Fruit fly (Drosophila melanogaster) ovary, adult (tissue): ENCODE data around the gene CG31974.

Experiments used
- CG17801 ChIP-seq: fragments of 200-800 bp; optimal IDR thresholded peaks from 2 replicates; lab custom pipeline; 2019; ENCODE audit warnings: missing biosample characterization, mild to moderate bottlenecking, missing genetic modification characterization, moderate library complexity; ENCODE audit not compliant: partially characterized antibody

CG31974 gene

DNA sequence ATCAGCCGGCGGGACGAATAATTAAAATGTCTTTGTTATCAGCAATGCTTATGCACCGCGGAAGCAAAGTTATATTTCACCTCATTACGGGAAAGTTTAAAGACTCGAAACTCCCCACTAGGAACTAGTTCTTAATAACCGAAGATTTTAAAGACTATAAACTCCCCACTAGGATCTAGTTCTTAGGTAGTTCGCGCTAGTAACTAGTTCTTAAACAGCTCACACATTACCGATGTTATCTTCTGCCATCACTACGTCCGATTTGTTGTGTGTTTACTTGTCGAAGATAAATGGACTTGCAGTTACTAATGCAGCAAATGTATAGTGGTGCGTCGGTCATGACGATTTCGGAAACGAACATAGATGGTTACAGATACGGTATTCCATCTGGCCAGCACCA, at the start of gene CG31974, which contains the start of gene CG11454:
TSS of gene CG31974 (minus strand) at position 4 of the 400 bp plus-strand sequence.
TSS of gene CG11454 (plus strand) at position 236 of the 400 bp plus-strand sequence.
- TF ChIP-seq CG17801, result no peak

DNA sequence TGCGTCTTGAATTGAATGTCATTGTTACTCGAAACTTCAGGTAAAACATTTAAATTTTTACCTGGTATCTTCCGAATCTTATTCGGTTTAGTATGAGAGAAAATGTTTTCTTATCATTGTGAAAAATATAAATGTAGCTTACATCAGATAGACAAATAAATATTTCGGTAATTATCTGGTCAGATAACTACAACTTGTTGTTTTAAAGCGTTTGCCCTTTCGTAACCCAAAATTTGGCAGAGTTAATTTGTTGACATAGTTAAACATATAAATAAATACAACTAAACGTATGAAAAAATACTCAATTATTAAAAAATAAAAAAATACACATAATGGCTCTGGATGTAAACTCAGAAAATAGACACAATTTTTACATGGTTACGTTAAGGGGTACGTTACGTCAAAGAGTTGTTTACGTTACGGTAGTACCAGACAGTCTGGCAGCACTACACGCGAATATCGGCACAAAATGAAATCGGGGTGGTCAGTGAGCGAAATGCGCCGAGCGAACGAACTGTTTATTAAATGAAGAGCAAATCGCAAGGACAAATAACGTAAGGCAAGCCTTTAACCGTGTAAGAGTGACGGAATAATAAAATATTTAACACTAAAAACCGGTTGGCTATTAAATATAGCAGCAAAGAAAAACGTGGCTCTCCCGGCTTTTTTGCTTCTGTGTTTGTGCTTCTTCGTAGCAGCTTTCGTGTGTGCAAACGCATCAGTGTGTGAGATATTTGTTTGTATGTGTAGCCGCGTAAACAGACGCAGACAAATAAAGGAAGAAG, 39.7 kb upstream of the CG31974 start:
- no peak for TF ChIP-seq CG17801

DNA sequence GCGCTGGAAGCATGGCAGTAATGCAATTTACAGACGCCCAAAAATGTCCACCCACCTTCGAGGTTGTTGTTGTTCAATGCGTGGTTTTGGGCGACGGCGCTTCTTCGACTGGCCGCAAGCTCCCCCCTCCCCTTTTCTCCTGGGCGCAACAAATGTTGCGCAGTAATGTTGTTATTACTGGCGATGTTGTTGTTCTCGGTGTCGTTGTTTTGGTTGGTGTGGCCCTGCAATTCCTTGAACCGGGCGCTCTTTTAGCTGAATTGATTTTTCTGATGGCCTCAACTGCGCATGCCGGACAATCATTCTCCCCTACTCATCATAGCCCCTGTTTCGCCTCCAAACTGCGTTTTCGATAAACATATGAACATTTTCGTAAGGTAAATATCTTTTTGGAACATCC, 38.1 kb upstream of the CG31974 start:
- TF ChIP-seq CG17801, result no peak

DNA sequence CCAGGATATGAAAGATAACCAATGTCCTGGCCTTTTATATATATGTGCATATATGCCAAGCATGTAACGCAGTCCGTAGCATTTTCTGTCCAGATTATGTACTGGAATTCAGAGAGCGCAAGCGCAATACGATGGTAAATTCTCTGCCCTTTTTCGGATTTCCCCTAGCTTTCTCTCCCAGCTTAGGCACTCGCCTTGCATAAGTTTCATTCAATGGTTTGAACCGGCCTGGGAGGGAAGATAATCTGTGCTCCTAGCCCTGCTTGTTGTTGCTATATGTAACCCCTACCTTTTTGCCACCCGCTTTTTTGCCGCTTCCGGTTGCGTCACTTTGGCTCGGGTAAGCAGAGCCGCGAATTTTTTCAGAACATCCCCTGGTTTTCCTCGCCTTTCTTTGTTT, 36.2 kb upstream of the CG31974 start:
- no peak for TF ChIP-seq CG17801

DNA sequence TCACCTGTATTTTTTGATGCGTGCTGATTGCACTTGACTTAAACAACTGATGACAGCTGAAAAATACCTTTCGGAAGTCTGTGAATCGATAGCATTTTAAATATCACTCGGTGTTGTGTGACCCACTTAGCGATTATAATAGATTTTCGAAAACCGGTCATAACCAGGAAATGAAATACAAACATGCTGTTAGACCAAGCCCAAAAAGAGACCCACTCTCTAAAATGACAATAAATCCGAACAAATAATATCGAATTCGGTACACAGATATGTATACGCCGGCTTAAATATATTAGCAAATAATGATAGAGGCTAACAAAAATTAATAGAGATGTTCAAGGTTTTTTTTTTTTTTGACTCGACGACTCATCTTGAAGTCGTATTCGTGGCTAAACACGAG, 32.8 kb upstream of the CG31974 start:
- TF ChIP-seq CG17801, result no peak

DNA sequence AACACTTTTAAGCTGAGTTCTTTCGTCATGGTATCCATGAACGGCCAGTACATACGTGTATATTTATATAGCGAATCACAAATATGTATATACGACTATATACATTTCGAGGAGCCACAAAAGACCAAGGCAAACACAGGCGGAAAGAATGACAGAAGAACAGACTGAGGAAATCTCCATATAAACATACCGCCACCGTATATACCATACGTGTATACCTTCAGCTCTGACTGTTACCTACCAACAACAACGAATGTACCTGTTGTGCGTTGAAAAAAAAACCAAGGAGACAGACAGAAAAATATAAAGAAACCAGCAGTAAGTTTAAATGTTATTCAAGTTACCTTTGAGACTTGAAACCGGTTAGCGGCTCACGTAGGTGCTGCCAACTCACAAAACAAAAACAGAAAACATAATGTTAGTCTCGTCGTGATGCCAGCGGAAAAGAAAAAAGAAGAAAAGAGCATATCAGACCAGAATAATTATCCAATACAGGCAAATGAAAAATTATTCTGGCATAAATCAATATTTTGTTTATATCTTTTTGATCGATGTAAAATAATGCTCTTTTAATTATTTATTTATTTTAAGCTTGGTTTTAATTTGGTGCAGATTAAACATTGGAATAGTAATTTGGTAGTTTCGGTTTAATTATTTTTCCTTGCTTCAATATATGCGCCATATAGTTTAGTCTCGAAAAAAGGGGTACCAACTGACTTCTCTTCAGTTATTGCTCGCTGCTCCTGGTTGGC, 28.8 kb upstream of the CG31974 start:
- TF ChIP-seq CG17801, result no peak

DNA sequence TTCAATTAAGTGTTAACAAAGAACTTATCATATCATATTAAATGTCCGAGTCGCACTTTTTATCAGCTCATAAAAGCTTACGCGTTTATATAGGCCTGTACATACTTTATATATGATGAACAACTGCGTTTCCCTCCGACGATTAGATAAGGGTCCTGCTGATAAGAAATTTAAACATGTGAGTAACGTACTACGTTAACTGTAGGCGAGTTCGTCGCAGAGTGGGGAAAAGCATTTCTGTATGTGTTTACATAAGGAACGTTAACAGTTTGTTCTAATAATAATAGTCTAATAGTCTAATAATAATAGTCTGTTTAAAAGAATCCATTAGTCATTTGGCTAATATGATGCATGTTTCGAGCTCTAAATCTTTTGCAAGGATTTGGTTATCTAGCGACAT, 27.5 kb upstream of the CG31974 start:
- TF ChIP-seq CG17801, result no peak

DNA sequence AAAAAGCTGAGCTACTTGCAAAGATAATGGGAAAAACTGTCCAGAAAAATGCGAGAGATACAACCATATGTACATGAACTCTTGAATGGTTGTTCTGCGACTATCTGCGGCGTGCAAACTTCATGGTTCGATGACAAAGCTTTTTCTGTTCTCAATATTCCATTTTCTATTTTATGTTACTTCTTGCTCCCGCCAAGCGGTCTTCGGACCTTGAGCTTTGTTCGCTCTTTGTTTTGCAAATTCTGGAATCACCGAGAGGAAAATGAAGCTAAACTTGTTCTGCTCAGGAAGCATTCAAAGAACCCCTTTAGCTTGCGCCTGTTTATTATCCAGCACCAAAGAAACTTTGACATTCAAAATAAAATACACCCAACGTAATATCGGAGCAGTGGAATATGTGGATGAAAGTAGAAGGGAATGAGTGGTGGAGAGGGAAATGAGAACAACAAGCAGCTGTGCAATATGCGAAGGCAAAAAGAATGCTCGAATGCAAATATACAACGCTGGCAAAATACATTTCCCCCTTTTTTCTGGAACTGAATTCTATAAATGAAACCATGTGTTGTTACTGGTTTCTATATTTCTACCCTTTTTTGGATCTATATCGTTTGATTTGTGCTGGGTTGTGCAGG, 25.5 kb upstream of the CG31974 start:
- no peak for TF ChIP-seq CG17801

DNA sequence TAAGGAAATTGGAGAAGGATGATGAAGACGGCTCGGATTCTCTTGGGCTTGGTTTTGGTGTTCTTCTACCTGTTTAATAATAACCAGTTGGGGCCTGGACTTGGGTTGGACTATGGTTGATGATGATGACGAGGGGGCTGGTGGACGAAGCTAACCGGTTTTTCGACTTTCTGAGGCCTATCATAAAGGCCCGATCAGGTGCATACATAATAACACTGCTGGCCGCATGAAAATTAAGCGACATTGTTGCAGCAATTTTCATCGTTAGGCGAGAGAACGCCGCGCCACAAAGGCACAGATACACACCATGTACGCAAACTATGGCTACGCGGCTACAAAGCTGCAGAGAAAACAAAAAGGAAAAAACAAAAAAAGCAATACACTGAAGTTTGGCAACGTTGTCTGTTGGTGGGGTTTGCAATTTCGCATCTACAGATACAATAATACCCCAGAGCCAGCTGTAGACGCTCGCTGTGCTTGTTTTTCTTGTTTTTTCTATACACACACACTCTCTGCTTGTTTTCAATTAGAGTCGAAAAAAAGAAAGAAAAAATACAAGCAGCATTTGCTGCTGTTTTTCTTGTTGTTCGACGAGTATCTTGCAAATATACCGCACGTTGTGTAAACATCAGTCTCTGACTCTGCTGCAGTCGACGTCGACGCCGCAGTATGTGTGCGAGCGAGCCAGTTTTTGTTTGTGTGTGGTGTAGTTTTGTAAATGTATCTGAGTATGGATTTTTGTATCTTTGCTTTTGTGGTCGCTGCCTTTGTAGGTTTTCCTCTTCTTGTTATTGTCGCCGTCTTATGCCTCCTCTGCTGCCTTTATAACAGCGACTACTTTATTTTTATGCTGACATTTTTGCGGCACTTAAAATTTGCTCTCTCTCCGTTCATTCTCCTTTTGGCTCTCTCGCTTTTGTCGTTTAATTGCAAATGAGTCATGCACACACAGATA, 23.5 kb upstream of the CG31974 start:
- peak; percentile 97 for TF ChIP-seq CG17801

DNA sequence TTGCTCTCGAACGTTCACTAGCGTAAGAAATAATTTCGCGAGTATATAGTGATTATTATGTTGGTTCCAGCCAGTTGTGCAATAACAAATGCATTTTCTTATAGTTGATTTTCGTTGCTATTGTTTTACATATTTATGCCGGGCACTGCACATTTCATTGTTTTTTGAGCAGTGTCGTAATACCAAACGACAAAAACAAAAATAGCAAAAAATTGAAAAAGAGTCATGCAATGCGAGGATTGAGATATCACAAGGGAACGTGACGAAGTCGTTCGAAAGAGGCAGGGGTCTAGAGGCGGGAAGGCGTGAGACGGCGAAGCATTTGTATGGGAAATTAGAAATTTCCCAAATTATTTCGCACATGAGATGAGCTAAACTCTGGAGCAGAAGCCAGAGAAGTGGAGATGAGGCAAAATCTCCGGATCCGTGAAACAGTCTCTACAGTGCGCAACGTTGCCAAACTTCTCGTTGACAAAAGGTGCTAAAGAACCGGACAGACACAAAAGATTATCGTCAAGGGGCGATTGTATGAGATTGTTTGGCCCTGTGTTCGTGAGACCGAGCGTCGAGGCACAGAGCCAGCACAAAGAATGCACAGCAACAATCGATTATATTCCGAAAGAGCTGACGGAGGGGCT, 22.5 kb upstream of the CG31974 start:
- peak; percentile 1 for TF ChIP-seq CG17801

DNA sequence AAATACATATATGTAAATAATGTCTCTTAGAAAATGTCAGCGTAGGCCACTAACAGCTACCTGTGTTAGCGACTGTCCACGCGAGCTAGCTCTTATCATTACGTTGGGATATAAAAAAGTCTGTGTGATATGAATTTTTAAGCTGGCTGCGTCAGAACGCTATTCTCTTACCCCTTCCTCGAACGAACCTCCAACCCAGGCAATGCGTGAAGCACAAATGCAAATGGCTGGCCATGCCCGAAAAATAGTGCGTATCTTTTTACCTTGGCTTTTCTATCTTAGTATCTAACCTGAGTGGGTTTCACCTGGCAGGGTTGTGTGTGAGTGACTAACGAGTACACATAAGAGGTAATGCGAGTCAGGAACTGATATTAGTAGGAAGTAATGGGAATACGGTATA, 20.3 kb upstream of the CG31974 start:
- TF ChIP-seq CG17801, result no peak

DNA sequence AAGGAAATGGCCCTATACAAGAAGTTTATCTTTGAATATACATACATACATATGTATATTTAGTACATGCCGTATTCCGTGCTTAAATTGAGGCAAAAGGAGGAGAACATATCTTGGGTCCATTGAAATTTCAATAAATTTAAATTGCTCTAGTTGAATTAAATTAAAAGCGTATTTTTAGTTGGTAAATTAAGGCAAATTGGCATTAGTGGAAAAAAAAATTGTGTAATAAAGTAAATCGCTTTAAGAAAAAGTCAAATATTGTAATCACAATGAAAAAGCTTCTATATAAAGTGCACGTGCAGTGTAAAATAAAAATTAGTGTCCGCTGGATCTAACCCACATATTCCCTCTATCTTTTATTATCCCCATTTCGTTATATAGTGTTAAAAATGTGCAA, 19.3 kb upstream of the CG31974 start:
- TF ChIP-seq CG17801, result no peak

DNA sequence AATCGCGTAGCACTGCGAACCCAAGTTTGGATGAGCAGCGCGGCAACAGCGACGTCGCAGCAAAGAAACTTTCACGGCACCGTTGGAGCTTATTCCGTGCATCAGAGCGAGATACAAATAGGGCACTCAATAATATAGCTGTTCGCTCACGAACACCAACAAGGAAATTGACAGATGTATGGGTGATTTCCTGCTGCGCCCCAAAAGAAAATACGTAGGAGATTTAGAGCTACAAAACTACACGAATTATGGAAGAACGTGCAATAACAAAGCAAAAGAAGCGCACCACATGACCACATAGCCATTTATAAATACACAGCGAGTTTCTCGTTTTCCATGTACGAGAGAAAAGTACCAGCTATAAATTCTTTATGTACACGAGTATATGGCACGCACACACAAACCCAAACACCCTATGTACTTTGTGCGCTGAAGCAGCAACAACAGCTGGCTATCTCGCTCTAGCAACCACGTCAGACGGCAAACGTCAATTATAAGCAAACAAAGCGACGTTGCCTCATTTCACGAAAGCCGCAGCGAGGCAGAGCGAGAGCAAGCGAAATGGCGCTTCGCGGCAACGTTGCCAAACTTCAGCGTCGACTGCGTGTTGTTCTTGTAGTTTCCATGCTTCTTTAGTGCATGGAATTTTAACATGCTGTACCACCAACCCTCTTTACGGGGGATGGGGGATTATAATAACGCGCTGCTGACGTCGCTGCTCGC, 18.7 kb upstream of the CG31974 start:
- TF ChIP-seq CG17801, result peak; percentile 95

DNA sequence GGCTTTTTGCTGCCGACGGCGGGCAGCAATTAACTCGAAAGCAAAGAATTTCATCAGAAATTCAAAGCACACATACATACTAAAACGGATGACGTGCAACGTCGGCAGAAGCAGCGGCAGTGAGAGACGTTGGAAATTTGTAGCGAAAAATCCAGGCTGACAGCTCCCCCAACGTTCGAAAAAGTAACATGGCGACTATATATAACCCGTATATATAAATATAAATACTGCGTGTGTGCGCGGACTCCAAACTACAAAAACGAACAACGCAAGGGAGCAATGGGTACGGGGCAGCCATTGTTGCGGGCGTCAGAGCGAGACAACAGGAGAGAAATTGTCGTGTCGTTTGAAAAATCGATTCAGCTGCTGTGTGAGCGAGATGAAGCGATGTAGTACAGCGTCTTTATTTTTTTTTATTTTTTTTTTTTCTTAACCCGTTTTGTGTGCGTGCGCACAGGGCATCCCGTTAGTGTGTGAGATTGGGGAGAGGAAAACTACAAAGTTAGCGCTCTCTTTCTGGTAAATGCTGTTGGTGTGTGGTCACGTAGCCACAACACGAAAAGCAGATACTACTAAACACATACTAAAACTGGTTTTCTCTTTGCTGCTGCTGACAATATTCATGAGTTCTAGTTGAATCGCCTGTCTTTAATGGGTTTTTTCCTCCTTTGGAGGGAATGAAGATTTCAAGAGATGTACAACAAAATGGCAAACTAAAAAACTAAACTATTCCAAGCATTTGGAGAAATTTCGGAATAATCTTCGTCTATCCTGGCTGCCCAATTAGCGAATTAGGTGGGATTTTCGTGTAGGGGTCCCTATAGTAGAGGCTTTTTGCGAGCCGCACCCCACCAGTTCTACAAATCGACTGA, 17.9 kb upstream of the CG31974 start:
- peak; percentile 91 for TF ChIP-seq CG17801
